Fruit fly (Drosophila melanogaster) whole organism, prepupa: ENCODE results near the gene dj-1beta.

ENCODE experiments used
- CG10631 ChIP-seq: fragments of 200-800 bp; sonication (Bioruptor generic); optimal IDR thresholded peaks from 2 replicates; lab custom pipeline; 2016; ENCODE audit warnings: missing biosample characterization, missing genetic modification characterization
- CG1621 ChIP-seq: fragments of 200-800 bp; sonication (Bioruptor generic); optimal IDR thresholded peaks from 3 replicates; lab custom pipeline; 2018; ENCODE audit warnings: missing biosample characterization, mild to moderate bottlenecking, missing genetic modification characterization
- CG6792 ChIP-seq: fragments of 200-800 bp; sonication (Bioruptor generic); optimal IDR thresholded peaks from 3 replicates; lab custom pipeline; 2016; ENCODE audit warnings: missing biosample characterization, missing genetic modification characterization
- CG9139 ChIP-seq: fragments of 200-800 bp; sonication (Bioruptor generic); optimal IDR thresholded peaks from 3 replicates; lab custom pipeline; 2017; ENCODE audit warnings: missing biosample characterization, mild to moderate bottlenecking, missing genetic modification characterization
- Hr39 ChIP-seq: fragments of 200-800 bp; sonication (Bioruptor generic); optimal IDR thresholded peaks from 2 replicates; lab custom pipeline; 2016; ENCODE audit warnings: missing biosample characterization, missing genetic modification characterization
- Sox14 ChIP-seq: fragments of 200-800 bp; sonication (Bioruptor generic); optimal IDR thresholded peaks from 3 replicates; lab custom pipeline; 2016; ENCODE audit warnings: missing biosample characterization, missing genetic modification characterization
- acj6 ChIP-seq: fragments of 200-800 bp; sonication (Bioruptor generic); optimal IDR thresholded peaks from 3 replicates; lab custom pipeline; 2016; ENCODE audit warnings: missing biosample characterization, missing genetic modification characterization
- topi ChIP-seq: fragments of 200-800 bp; sonication (Bioruptor generic); optimal IDR thresholded peaks from 3 replicates; lab custom pipeline; 2016; ENCODE audit warnings: missing biosample characterization, missing genetic modification characterization

- TF ChIP-seq Sox14 (no peak), CG1621 (tag; lab: Kevin White, UChicago) (no peak), CG6792 (GFP tag; lab: Kevin White, UChicago) (no peak), topi (GFP tag; lab: Kevin White, UChicago) (no peak), CG10631 (GFP tag; lab: Kevin White, UChicago) (no peak), acj6 (GFP tag; lab: Kevin White, UChicago) (no peak), Hr39 (GFP tag; lab: Kevin White, UChicago) (no peak), CG9139 (no peak)
Measured at dm6 chr3R:30827544-30827943, 20.6 kb downstream of the dj-1beta start, which contains the start of gene CG15544.
